Worm (Caenorhabditis elegans) whole organism, mixed stage, embryonic: ENCODE results near the gene srw-121.
"Not testable (repeated sequence)": the region's sequence is repeated elsewhere in the genome, so short reads cannot be mapped to it uniquely, and the experiment has no call there.

Experiments used
- M03D4.4 ChIP-seq: sonication (generic microtip); optimal IDR thresholded peaks from 2 replicates; lab custom pipeline; 2017; ENCODE audit warnings: mild to moderate bottlenecking, missing genetic modification characterization, missing compliant biosample characterization
- bed-3 ChIP-seq: fragments of 200-800 bp; sonication (Bioruptor generic); optimal IDR thresholded peaks from 3 replicates; lab custom pipeline; 2018; ENCODE audit warnings: mild to moderate bottlenecking, missing genetic modification characterization, moderate library complexity, missing compliant biosample characterization
- blmp-1 ChIP-seq: fragments of 150-350 bp; optimal IDR thresholded peaks from 2 replicates; lab custom pipeline; 2014; ENCODE audit warnings: missing biosample characterization, missing genetic modification characterization
- ceh-43 ChIP-seq: fragments of 200-800 bp; sonication (Bioruptor generic); optimal IDR thresholded peaks from 2 replicates; lab custom pipeline; 2018; ENCODE audit warnings: mild to moderate bottlenecking, missing genetic modification characterization, moderate library complexity, missing compliant biosample characterization
- cnd-1 ChIP-seq: fragments of 200-800 bp; sonication (Bioruptor generic); optimal IDR thresholded peaks from 2 replicates; lab custom pipeline; 2018; ENCODE audit warnings: mild to moderate bottlenecking, missing genetic modification characterization, missing compliant biosample characterization
- drap-1 ChIP-seq: fragments of 200-800 bp; sonication (Bioruptor generic); optimal IDR thresholded peaks from 3 replicates; lab custom pipeline; 2018; ENCODE audit warnings: mild to moderate bottlenecking, missing genetic modification characterization, missing compliant biosample characterization
- elt-3 ChIP-seq: fragments of 150-350 bp; optimal IDR thresholded peaks from 2 replicates; lab custom pipeline; 2014; ENCODE audit warnings: missing biosample characterization, missing genetic modification characterization
- ham-2 ChIP-seq: fragments of 200-800 bp; sonication (Bioruptor generic); optimal IDR thresholded peaks from 2 replicates; lab custom pipeline; 2018; ENCODE audit warnings: mild to moderate bottlenecking, missing genetic modification characterization, missing compliant biosample characterization
- hlh-1 ChIP-seq: fragments of 150-350 bp; optimal IDR thresholded peaks from 2 replicates; lab custom pipeline; 2014; ENCODE audit warnings: missing biosample characterization, missing genetic modification reagents, missing genetic modification characterization
- lin-13 ChIP-seq: fragments of 150-350 bp; optimal IDR thresholded peaks from 2 replicates; lab custom pipeline; 2014; ENCODE audit warnings: missing biosample characterization, missing genetic modification characterization
- lin-32 ChIP-seq: fragments of 200-800 bp; sonication (Bioruptor generic); optimal IDR thresholded peaks from 2 replicates; lab custom pipeline; 2018; ENCODE audit warnings: mild to moderate bottlenecking, missing genetic modification characterization, missing compliant biosample characterization
- lsy-2 ChIP-seq: fragments of 150-350 bp; optimal IDR thresholded peaks from 2 replicates; lab custom pipeline; 2014; ENCODE audit warnings: missing biosample characterization, missing genetic modification characterization
- mab-5 ChIP-seq: fragments of 150-350 bp; optimal IDR thresholded peaks from 2 replicates; lab custom pipeline; 2014; ENCODE audit warnings: missing biosample characterization, missing genetic modification characterization
- nhr-12 ChIP-seq: fragments of 150-350 bp; optimal IDR thresholded peaks from 2 replicates; lab custom pipeline; 2014; ENCODE audit warnings: missing biosample characterization, missing genetic modification characterization
- nhr-2 ChIP-seq: fragments of 150-350 bp; optimal IDR thresholded peaks from 2 replicates; lab custom pipeline; 2014; ENCODE audit warnings: missing biosample characterization, missing genetic modification characterization
- nhr-237 ChIP-seq: fragments of 150-350 bp; optimal IDR thresholded peaks from 2 replicates; lab custom pipeline; 2014; ENCODE audit warnings: missing biosample characterization, missing genetic modification characterization
- nhr-76 ChIP-seq: sonication (generic microtip); optimal IDR thresholded peaks from 2 replicates; lab custom pipeline; 2017; ENCODE audit warnings: missing biosample characterization, missing genetic modification characterization
- pha-4 ChIP-seq: fragments of 150-350 bp; optimal IDR thresholded peaks from 2 replicates; lab custom pipeline; 2018; ENCODE audit warnings: missing biosample characterization, missing genetic modification reagents, missing genetic modification characterization
- sem-2 ChIP-seq: fragments of 200-800 bp; sonication (Bioruptor generic); optimal IDR thresholded peaks from 2 replicates; lab custom pipeline; 2018; ENCODE audit warnings: mild to moderate bottlenecking, missing genetic modification characterization, missing compliant biosample characterization
- snpc-4 ChIP-seq: fragments of 150-350 bp; optimal IDR thresholded peaks from 2 replicates; lab custom pipeline; 2014; ENCODE audit warnings: missing biosample characterization, missing genetic modification characterization
- tbx-8 ChIP-seq: fragments of 200-800 bp; sonication (Bioruptor generic); optimal IDR thresholded peaks from 2 replicates; lab custom pipeline; 2018; ENCODE audit warnings: mild to moderate bottlenecking, missing genetic modification characterization, moderate library complexity, missing compliant biosample characterization
- unc-120 ChIP-seq: sonication (generic microtip); optimal IDR thresholded peaks from 2 replicates; lab custom pipeline; 2017; ENCODE audit warnings: missing genetic modification characterization, missing compliant biosample characterization; ENCODE audit not compliant: poor library complexity, severe bottlenecking
- unc-39 ChIP-seq: fragments of 150-350 bp; optimal IDR thresholded peaks from 2 replicates; lab custom pipeline; 2014; ENCODE audit warnings: missing biosample characterization, missing genetic modification characterization
- unc-62 ChIP-seq: fragments of 150-350 bp; optimal IDR thresholded peaks from 2 replicates; lab custom pipeline; 2014; ENCODE audit warnings: missing biosample characterization, missing genetic modification reagents, missing genetic modification characterization
- zip-8 ChIP-seq: fragments of 150-350 bp; optimal IDR thresholded peaks from 2 replicates; lab custom pipeline; 2014; ENCODE audit warnings: missing biosample characterization, missing genetic modification characterization
- ztf-11 ChIP-seq: fragments of 150-350 bp; optimal IDR thresholded peaks from 2 replicates; lab custom pipeline; 2014; ENCODE audit warnings: missing biosample characterization, missing genetic modification characterization

Gene srw-121

ce11 chrV:2975285-2975684 is 16.1 kb downstream of the srw-121 start, which contains the start of gene srw-123:
Gene srw-123 (minus strand): TSS chrV:2975385.
- not testable (repeated sequence) for TF ChIP-seq cnd-1 (tag; lab: Kevin White, UChicago); M03D4.4; sem-2 (GFP tag; lab: Kevin White, UChicago)
- TF ChIP-seq, all 35 proteins: peak for 0; not testable (repeated sequence) for 35

DNA sequence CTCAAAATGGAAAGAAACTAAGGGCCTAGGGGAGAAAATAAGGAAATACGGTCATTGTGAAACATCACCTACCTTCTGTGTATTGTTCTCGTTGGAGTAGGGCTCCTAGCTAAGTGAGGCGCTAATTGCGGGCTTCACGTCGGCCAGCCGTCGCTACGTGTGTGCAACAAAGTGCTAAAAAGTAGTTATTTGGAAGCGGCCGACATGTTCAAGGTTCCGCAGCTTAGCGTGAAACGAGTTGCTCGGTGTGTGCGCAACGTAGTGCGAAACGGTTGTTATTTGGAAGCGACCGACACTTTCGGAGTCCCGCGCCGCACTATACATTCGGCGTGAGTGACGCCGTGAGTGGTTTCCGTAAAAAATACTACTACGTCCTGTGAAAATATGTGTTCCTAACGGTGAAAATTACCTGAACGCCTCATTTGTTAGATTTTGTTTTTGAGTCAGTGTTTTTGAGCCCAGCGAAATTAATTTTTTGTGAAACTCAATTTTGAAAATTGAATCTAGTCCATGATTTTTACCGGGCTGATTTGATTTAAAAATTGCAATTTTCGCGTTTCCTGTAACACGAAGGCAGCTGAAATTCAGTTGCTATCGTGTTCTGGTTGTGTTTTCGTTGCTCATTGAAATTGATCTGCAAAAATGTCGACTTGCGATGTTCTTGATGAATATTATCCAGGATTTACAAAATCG is 19.9 kb downstream of the srw-121 start, which contains the start of gene srw-129:
srw-129 (plus strand) TSS at position 643 of the 693 bp plus-strand sequence.
- TF ChIP-seq unc-120 (no peak), cnd-1 (tag; lab: Kevin White, UChicago) (no peak), unc-39 (tag; lab: Kevin White, UChicago) (no peak), unc-62 (GFP tag; lab: Kevin White, UChicago) (no peak), ztf-11 (tag; lab: Kevin White, UChicago) (no peak), M03D4.4 (no peak), pha-4 (no peak)

DNA sequence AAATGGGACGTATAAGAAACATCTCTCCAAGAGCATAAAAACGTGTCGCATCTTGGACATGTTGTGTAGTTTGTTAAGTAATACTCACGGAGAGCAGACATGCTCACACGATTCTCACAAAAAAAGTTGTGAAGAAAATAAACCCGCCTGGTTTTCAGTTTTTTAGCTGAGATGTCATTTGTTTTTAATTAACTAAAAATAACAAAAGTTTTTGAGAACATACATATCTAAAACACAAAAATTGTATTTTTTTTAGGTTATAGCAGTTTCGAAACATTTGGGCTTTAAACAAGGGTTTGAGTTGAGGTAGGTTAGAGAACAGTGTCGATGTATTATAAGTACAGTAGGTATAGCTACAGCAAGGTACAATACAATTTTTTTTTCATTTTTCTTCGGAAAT is 26.6 kb downstream of the srw-121 start, which contains the start of gene srh-88:
srh-88 (minus strand) TSS at position 101 of the 400 bp plus-strand sequence.
- TF ChIP-seq unc-62 (GFP tag; lab: Kevin White, UChicago) (no peak), unc-120 (no peak), elt-3 (tag; lab: Kevin White, UChicago) (no peak), mab-5 (no peak), snpc-4 (no peak), M03D4.4 (no peak), tbx-8 (GFP tag; lab: Kevin White, UChicago) (no peak), ceh-43 (GFP tag; lab: Kevin White, UChicago) (no peak), unc-39 (tag; lab: Kevin White, UChicago) (no peak), pha-4 (no peak), lin-32 (GFP tag; lab: Kevin White, UChicago) (no peak), ham-2 (GFP tag; lab: Kevin White, UChicago) (no peak), nhr-12 (tag; lab: Kevin White, UChicago) (no peak), zip-8 (no peak), nhr-76 (tag; lab: Kevin White, UChicago) (no peak), lin-13 (tag; lab: Kevin White, UChicago) (no peak), hlh-1 (tag; lab: Kevin White, UChicago) (no peak)

DNA sequence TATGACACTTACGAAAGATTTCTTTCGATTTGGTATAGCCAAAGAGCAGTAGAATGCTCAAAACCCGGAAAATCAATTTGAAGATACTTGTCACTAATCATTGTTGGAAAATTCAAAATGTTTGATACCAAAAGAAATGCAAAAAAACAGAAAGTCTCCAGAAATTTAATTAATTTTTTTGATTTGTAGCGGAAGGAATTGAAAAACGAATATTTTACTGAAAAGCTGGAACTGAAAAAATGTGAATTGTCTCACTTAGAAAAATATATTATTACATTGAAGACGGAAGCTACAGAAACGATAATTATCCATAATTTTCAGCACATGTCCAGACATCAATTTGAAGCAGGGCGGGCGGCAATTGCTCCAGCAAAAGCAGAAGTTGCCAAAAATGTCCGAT is 28.4 kb downstream of the srw-121 start, which contains the start of gene srw-138:
srw-138 (minus strand) TSS at position 101 of the 400 bp plus-strand sequence.
- no peak for TF ChIP-seq nhr-76 (tag; lab: Kevin White, UChicago)
- TF ChIP-seq, all 35 proteins: peak for 0

DNA sequence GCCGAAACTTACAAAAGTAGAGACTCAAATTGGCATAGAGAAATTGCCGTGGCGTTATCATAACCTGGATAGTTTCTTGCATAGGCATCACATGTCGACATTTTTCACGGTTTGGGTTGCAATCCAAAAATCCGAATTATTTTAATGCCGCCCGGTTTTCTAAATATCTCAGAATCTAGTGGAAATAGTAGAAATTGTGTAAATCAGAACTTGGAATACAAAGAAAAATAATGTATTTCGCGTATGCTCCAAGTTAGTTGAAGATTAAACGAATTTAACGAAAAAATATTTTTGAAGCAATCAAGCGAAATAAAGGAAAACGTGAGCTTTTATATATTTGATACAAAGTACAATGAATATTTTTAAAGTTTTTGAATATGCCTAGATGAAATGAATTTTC is 30.5 kb downstream of the srw-121 start, which contains the start of gene srw-144:
srw-144 (minus strand) TSS at position 101 of the 400 bp plus-strand sequence.
- TF ChIP-seq nhr-237 (tag; lab: Kevin White, UChicago) (no peak), blmp-1 (no peak), unc-120 (no peak), nhr-76 (tag; lab: Kevin White, UChicago) (no peak), bed-3 (GFP tag; lab: Kevin White, UChicago) (no peak), M03D4.4 (no peak), lin-13 (tag; lab: Kevin White, UChicago) (no peak), nhr-2 (tag; lab: Kevin White, UChicago) (no peak), lsy-2 (tag; lab: Kevin White, UChicago) (no peak)
- TF ChIP-seq, all 35 proteins: peak for 0

DNA sequence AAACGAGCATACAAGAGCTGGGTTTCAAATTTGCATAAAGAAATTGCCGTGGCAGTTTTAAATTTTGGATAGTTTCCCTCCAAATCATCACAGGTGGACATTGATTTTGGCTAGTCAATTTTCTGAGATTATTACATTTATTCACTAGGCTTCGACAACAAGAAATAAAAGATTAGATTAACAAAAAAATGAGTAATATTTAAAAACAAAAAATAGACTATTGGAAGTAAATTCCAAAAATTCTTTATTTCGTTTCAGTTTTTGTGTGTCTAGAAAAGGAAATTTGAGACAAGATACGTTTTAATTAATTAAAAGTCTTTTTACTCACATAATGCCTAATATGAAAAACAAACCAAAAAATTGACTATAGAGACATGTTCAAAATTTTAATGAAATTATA is 33.2 kb downstream of the srw-121 start, which contains the start of gene srw-142:
srw-142 (minus strand) TSS at position 101 of the 400 bp plus-strand sequence.
- no peak for TF ChIP-seq ham-2 (GFP tag; lab: Kevin White, UChicago)

- TF ChIP-seq lsy-2 (tag; lab: Kevin White, UChicago); unc-62 (GFP tag; lab: Kevin White, UChicago); drap-1 (GFP tag; lab: Kevin White, UChicago): not testable (repeated sequence)
These were observed 36.0 kb downstream of the srw-121 start, which contains the start of gene srh-248 for ce11 chrV:2955342-2955741. Gene srh-248 (minus strand): TSS chrV:2955442.
